Worm (Caenorhabditis elegans): ENCODE measurements around the gene poml-1.

The poml-1 gene

DNA sequence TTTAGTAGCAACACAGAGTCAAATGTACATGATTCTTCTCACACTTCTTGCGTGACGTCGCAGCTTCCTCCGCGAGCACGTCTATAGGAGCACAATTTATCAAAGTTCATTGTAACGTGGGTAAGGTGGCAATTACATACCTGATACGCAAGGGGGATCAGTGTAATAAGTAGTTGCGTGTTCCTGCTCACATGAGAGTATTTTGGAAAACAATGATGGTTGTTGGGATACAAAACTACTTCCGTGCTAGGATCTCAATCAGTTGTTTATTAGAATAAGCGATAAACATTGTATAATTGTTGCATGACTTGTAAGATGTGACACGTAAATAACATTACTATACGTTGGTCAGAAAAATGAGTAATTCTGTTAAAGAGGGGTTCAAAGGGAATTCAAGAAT is 9.7 kb downstream of the poml-1 start:
- no peak for TF ChIP-seq F57C9.4 (tag; optimal IDR thresholded peaks at IDR 0.05)
- TF ChIP-seq attf-3 (GFP tag; conservative IDR thresholded peaks at IDR 0.05) = no peak
- TF ChIP-seq B0261.1 (tag; optimal IDR thresholded peaks at IDR 0.05) = no peak
- TF ChIP-seq somi-1 (GFP tag; optimal IDR thresholded peaks at IDR 0.05) = no peak
- TF ChIP-seq dpl-1 (GFP tag; optimal IDR thresholded peaks at IDR 0.05) = no peak
- no peak for TF ChIP-seq lin-26 (GFP tag; IDR thresholded peaks at IDR 0.05)
- TF ChIP-seq zim-3 (tag; optimal IDR thresholded peaks at IDR 0.05) = no peak
- no peak for TF ChIP-seq Y53G8AR.9 (GFP tag; conservative IDR thresholded peaks at IDR 0.05)
- no peak for TF ChIP-seq attf-5 (GFP tag; optimal IDR thresholded peaks at IDR 0.05)
- no peak for TF ChIP-seq lsy-27 (tag; optimal IDR thresholded peaks at IDR 0.05; ENCODE audit: borderline replicate concordance, insufficient read depth)
- TF ChIP-seq chd-7 (tag; optimal IDR thresholded peaks at IDR 0.05) = no peak
- no peak for TF ChIP-seq nhr-179 (tag; optimal IDR thresholded peaks at IDR 0.05)
- no peak for TF ChIP-seq madf-6 (GFP tag; IDR thresholded peaks at IDR 0.05)
- TF ChIP-seq cebp-2 (GFP tag; IDR thresholded peaks at IDR 0.05) = no peak
- TF ChIP-seq ztf-22 (GFP tag; optimal IDR thresholded peaks at IDR 0.05) = no peak
- no peak for TF ChIP-seq F39B2.1 (GFP tag; IDR thresholded peaks at IDR 0.05)

ce11 chrX:13711909-13712308 is 10.8 kb downstream of the poml-1 start, which contains the start of gene K02D3.2:
K02D3.2 (minus strand) TSS chrX:13712009.
- no peak for TF ChIP-seq mes-4 (tag; optimal IDR thresholded peaks at IDR 0.05)
- TF ChIP-seq Y56A3A.18 (GFP tag; IDR thresholded peaks at IDR 0.05) = no peak
- TF ChIP-seq Y53G8AR.9 (GFP tag; conservative IDR thresholded peaks at IDR 0.05) = no peak

- TF ChIP-seq ztf-26 (tag; optimal IDR thresholded peaks at IDR 0.05) (no peak), K11D2.4 (GFP tag; IDR thresholded peaks at IDR 0.05) (no peak), snpc-4 (GFP tag; optimal IDR thresholded peaks at IDR 0.05) (no peak), snpc-4 (tag; optimal IDR thresholded peaks at IDR 0.05) (peak in 2 of 4 experiments; percentile 47 to 80)
These were observed 13.7 kb downstream of the poml-1 start for ce11 chrX:13709060-13709459.

- TF ChIP-seq mcd-1 (GFP tag; IDR thresholded peaks at IDR 0.05) = no peak
- TF ChIP-seq aptf-2 (GFP tag; conservative IDR thresholded peaks at IDR 0.05) = no peak
- no peak for TF ChIP-seq nfya-2 (GFP tag; IDR thresholded peaks at IDR 0.05)
- TF ChIP-seq chd-7 (tag; optimal IDR thresholded peaks at IDR 0.05) = no peak
- no peak for TF ChIP-seq somi-1 (GFP tag; optimal IDR thresholded peaks at IDR 0.05)
- no peak for TF ChIP-seq ZK185.1 (tag; optimal IDR thresholded peaks at IDR 0.05; ENCODE audit: poor library complexity, severe bottlenecking)
- no peak for TF ChIP-seq tlf-1 (GFP tag; optimal IDR thresholded peaks at IDR 0.05)
- no peak for TF ChIP-seq him-1 (tag; optimal IDR thresholded peaks at IDR 0.05)
- TF ChIP-seq ceh-40 (GFP tag; IDR thresholded peaks at IDR 0.05) = no peak
These were observed 16.1 kb downstream of the poml-1 start, which contains the start of gene K02D3.1 for ce11 chrX:13706607-13707006. K02D3.1 (plus strand) TSS chrX:13706907.

DNA sequence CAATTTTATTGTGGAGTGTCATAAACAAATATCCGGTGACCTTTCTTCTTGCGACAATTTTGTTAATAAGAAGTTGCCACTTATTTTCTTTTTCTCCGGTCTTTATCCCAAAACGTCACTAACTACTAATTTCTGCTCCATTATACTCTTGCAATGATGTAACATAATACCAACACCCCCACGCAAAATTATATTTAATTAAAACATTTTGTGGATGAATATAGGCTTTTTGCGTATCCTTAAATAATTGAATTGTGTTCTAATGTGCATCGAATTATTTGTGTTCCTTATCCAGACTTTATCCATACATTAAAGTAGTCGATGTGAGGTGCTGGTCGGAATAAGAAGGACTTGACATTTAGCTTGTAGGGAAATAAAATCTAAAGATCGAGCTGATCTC is 19.8 kb downstream of the poml-1 start:
- TF ChIP-seq nhr-179 (tag; optimal IDR thresholded peaks at IDR 0.05) (no peak), cebp-1 (GFP tag; IDR thresholded peaks at IDR 0.05) (no peak), cebp-1 (tag; optimal IDR thresholded peaks at IDR 0.05) (no peak), lin-35 (GFP tag; optimal IDR thresholded peaks at IDR 0.05) (no peak), dpff-1 (tag; optimal IDR thresholded peaks at IDR 0.05) (no peak), nfyb-1 (GFP tag; IDR thresholded peaks at IDR 0.05) (no peak), ceh-40 (GFP tag; IDR thresholded peaks at IDR 0.05) (no peak), F33H1.4 (GFP tag; IDR thresholded peaks at IDR 0.05) (no peak), snpc-4 (GFP tag; optimal IDR thresholded peaks at IDR 0.05) (no peak), snpc-4 (tag; optimal IDR thresholded peaks at IDR 0.05) (no peak), F23B12.7 (tag; optimal IDR thresholded peaks at IDR 0.05; ENCODE audit: insufficient read depth) (no peak), nhr-27 (tag; optimal IDR thresholded peaks at IDR 0.05) (no peak), B0035.1 (tag; optimal IDR thresholded peaks at IDR 0.05) (no peak), hmg-20 (GFP tag; IDR thresholded peaks at IDR 0.05) (no peak), rec-8 (tag; optimal IDR thresholded peaks at IDR 0.05) (no peak), sptf-2 (GFP tag; optimal IDR thresholded peaks at IDR 0.05) (no peak)
